Worm (Caenorhabditis elegans): ENCODE measurements around the gene ubc-26.

ce11 chrII:2927533-2927932, 27.4 kb upstream of the ubc-26 start, which contains the start of the genes ZK355.3 and ZK355.8:
- no peak for TF ChIP-seq elt-1 (tag; optimal IDR thresholded peaks at IDR 0.05)
- TF ChIP-seq mab-5 (tag; optimal IDR thresholded peaks at IDR 0.05) = no peak
- no peak for TF ChIP-seq nhr-77 (tag; optimal IDR thresholded peaks at IDR 0.05)
- TF ChIP-seq nhr-10 (tag; optimal IDR thresholded peaks at IDR 0.05) = no peak
- no peak for TF ChIP-seq blmp-1 (tag; optimal IDR thresholded peaks at IDR 0.05; ENCODE audit: insufficient read depth)
- no peak for TF ChIP-seq elt-3 (tag; optimal IDR thresholded peaks at IDR 0.05)
- no peak for TF ChIP-seq egl-27 (tag; optimal IDR thresholded peaks at IDR 0.05)
- no peak for TF ChIP-seq snpc-4 (tag; optimal IDR thresholded peaks at IDR 0.05)
- TF ChIP-seq mdl-1 (tag; optimal IDR thresholded peaks at IDR 0.05) = no peak
- no peak for TF ChIP-seq peb-1 (tag; optimal IDR thresholded peaks at IDR 0.05)

Data from whole organism, L2 larva.